Worm (Caenorhabditis elegans) whole organism, mixed stage, embryonic: ENCODE measurements around the gene F35C5.1.

Experiments used
- ceh-39 ChIP-seq: fragments of 150-350 bp; optimal IDR thresholded peaks from 2 replicates; lab custom pipeline; 2014; ENCODE audit warnings: missing biosample characterization, missing genetic modification characterization
- elt-3 ChIP-seq: fragments of 150-350 bp; optimal IDR thresholded peaks from 2 replicates; lab custom pipeline; 2014; ENCODE audit warnings: missing biosample characterization, missing genetic modification characterization
- flh-1 ChIP-seq: fragments of 200-800 bp; sonication (Bioruptor generic); optimal IDR thresholded peaks from 2 replicates; lab custom pipeline; 2018; ENCODE audit warnings: mild to moderate bottlenecking, missing genetic modification characterization, moderate library complexity, missing compliant biosample characterization
- nhr-237 ChIP-seq: fragments of 150-350 bp; optimal IDR thresholded peaks from 2 replicates; lab custom pipeline; 2014; ENCODE audit warnings: missing biosample characterization, missing genetic modification characterization
- unc-39 ChIP-seq: fragments of 150-350 bp; optimal IDR thresholded peaks from 2 replicates; lab custom pipeline; 2014; ENCODE audit warnings: missing biosample characterization, missing genetic modification characterization
- zip-8 ChIP-seq: fragments of 150-350 bp; optimal IDR thresholded peaks from 2 replicates; lab custom pipeline; 2014; ENCODE audit warnings: missing biosample characterization, missing genetic modification characterization

DNA sequence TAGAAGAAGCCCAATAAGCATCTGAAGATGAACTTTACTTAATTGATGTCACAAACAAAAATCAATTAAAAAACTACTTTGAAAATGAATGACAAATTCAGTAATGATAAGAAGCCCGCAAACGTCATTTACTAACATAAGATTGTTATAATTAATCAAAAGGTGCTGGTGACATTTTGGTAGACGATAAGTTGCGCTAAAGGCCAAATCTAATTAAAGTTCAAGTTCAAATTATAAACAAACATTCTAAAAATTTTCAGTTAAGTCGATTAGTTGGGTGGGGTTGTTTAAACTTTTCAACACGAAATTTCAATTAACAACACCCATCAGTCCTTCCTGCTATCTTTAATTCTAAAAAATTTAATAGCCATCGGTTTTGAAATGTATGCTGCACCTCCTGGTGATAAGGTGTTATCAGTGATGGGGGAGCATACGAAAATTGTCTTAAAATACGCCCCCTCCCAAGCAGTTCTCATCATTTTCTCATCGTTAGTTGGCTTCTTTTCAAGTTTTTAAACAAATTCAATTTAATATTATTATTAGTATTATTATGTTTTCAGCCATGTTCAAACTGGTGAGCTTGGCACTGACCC lies 14.6 kb downstream of the F35C5.1 start, which contains the start of the genes clec-62 and clec-63:
- no peak for TF ChIP-seq ceh-39 (tag; lab: Kevin White, UChicago)
- TF ChIP-seq nhr-237 (tag; lab: Kevin White, UChicago), result no peak
- TF ChIP-seq elt-3 (tag; lab: Kevin White, UChicago), result no peak
- TF ChIP-seq unc-39 (tag; lab: Kevin White, UChicago), result no peak
- TF ChIP-seq zip-8, result no peak
- no peak for TF ChIP-seq flh-1 (GFP tag; lab: Kevin White, UChicago)
